Worm (Caenorhabditis elegans) whole organism, L4 larva: ENCODE measurements around the gene kvs-2.

Source experiments
- R02D3.7 ChIP-seq: fragments of 150-350 bp; sonication (generic microtip); optimal IDR thresholded peaks from 3 replicates; lab custom pipeline; 2014; ENCODE audit warnings: missing biosample characterization, missing genetic modification characterization
- aha-1 ChIP-seq: fragments of 150-350 bp; peaks from one replicate; lab custom pipeline; 2014; ENCODE audit warnings: missing biosample characterization, missing genetic modification characterization
- cey-2 ChIP-seq: sonication (generic microtip); optimal IDR thresholded peaks from 3 replicates; lab custom pipeline; 2017; ENCODE audit warnings: missing genetic modification characterization, mild to moderate bottlenecking, missing compliant biosample characterization, antibody characterized with exemption, borderline replicate concordance; ENCODE audit not compliant: insufficient read depth
- egl-27 ChIP-seq: sonication (generic microtip); optimal IDR thresholded peaks from 3 replicates; lab custom pipeline; 2017; ENCODE audit warnings: missing biosample characterization, missing genetic modification reagents, missing genetic modification characterization
- fkh-10 ChIP-seq: fragments of 150-350 bp; optimal IDR thresholded peaks from 2 replicates; lab custom pipeline; 2014; ENCODE audit warnings: missing biosample characterization, missing genetic modification reagents, missing genetic modification characterization
- lin-13 ChIP-seq: fragments of 150-350 bp; optimal IDR thresholded peaks from 2 replicates; lab custom pipeline; 2014; ENCODE audit warnings: missing biosample characterization, missing genetic modification reagents, missing genetic modification characterization
- lin-39 ChIP-seq: fragments of 150-350 bp; optimal IDR thresholded peaks from 2 replicates; lab custom pipeline; 2014; ENCODE audit warnings: missing biosample characterization, missing genetic modification reagents, missing genetic modification characterization
- mep-1 ChIP-seq: fragments of 150-350 bp; sonication (generic microtip); optimal IDR thresholded peaks from 3 replicates; lab custom pipeline; 2014; ENCODE audit warnings: missing biosample characterization, missing genetic modification characterization
- pha-4 ChIP-seq, 2 experiments: fragments of 150-350 bp in 1 of 2; fragments of 200-800 bp in 1 of 2; sonication (Bioruptor generic) in 1 of 2; IDR thresholded peaks in 1 of 2; optimal IDR thresholded peaks in 1 of 2; 2 replicates each; pipeline versions ENCODE4 v1.3.6 to Lab custom; 2014 to 2022; ENCODE audit warnings: missing genetic modification characterization in 2 of 2, missing genetic modification reagents in 2 of 2, missing biosample characterization in 1 of 2, missing compliant biosample characterization in 1 of 2

DNA sequence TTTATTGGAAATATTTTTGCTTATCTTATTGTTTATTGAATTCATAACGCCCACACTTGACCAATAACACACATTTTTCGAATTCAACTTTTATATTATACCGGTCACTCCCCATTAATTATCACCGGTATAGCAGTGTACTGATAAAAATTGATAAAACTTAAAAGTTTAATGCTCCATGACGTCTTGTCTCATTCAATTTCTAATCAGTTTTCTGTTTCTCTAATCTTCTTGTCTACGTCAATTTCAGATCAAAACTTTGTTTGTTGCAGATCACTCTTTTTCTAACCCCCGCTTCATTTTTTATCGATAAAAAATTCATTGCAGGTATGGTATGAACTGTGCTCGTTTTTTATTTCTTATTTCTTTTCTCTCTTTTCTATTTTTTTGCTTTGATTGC, 57.9 kb downstream of the kvs-2 start:
- TF ChIP-seq lin-39 (no peak), egl-27 (tag; lab: Kevin White, UChicago) (no peak), pha-4 (GFP tag; IDR thresholded peaks at IDR 0.05; lab: Robert Waterston, UW) (0 out of 2 replicates have a peak, but pooled peaks have one; percentile 34), pha-4 (tag; optimal IDR thresholded peaks at IDR 0.05; lab: Kevin White, UChicago) (no peak), fkh-10 (GFP tag; lab: Kevin White, UChicago) (no peak), lin-13 (no peak), aha-1 (no peak), cey-2 (tag; lab: Kevin White, UChicago) (no peak), mep-1 (peak; percentile 4), R02D3.7 (tag; lab: Kevin White, UChicago) (no peak)
